Fruit fly (Drosophila melanogaster) whole organism, wandering third instar larva: ENCODE results near the gene ArgRS.
A peak's percentile ranks its signal among the peaks of the same experiment; 100 is the strongest.

Experiments used
- Abd-B ChIP-seq: fragments of >200 bp; optimal IDR thresholded peaks from 2 replicates; lab custom pipeline; 2017; ENCODE audit warnings: missing biosample characterization, missing genetic modification characterization
- CG32264 ChIP-seq: fragments of 200-800 bp; sonication (Bioruptor generic); optimal IDR thresholded peaks from 2 replicates; lab custom pipeline; 2016; ENCODE audit warnings: missing biosample characterization, missing genetic modification characterization
- CG9705 ChIP-seq: fragments of 200-800 bp; sonication (Bioruptor generic); optimal IDR thresholded peaks from 2 replicates; lab custom pipeline; 2018; ENCODE audit warnings: missing biosample characterization, mild to moderate bottlenecking, missing genetic modification characterization
- Dfd ChIP-seq: fragments of >200 bp; optimal IDR thresholded peaks from 2 replicates; lab custom pipeline; 2017; ENCODE audit warnings: missing biosample characterization, missing genetic modification characterization
- Dif ChIP-seq: fragments of 200-275, 200-300 bp; sonication (Bioruptor generic); optimal IDR thresholded peaks from 2 replicates; lab custom pipeline; 2018; ENCODE audit warnings: missing biosample characterization, missing genetic modification characterization; ENCODE audit not compliant: partially characterized antibody
- GATAd ChIP-seq: sonication (Bioruptor generic); optimal IDR thresholded peaks from 2 replicates; lab custom pipeline; 2016; ENCODE audit warnings: missing biosample characterization, missing genetic modification characterization
- HLH106 ChIP-seq: fragments of 200-800 bp; optimal IDR thresholded peaks from 3 replicates; lab custom pipeline; 2019; ENCODE audit warnings: missing biosample characterization, mild to moderate bottlenecking, missing genetic modification characterization, moderate library complexity
- Hnf4 ChIP-seq: fragments of 200-800 bp; sonication (Bioruptor generic); optimal IDR thresholded peaks from 2 replicates; lab custom pipeline; 2016; ENCODE audit warnings: missing biosample characterization, mild to moderate bottlenecking, missing genetic modification characterization
- Jra ChIP-seq: sonication (Bioruptor generic); optimal IDR thresholded peaks from 2 replicates; lab custom pipeline; 2016; ENCODE audit warnings: missing biosample characterization, missing genetic modification characterization
- Mio ChIP-seq: sonication (Bioruptor generic); optimal IDR thresholded peaks from 2 replicates; lab custom pipeline; 2016; ENCODE audit warnings: missing biosample characterization, missing genetic modification characterization
- Myc ChIP-seq: fragments of >200 bp; optimal IDR thresholded peaks from 2 replicates; lab custom pipeline; 2017
- N ChIP-seq: fragments of >200 bp; optimal IDR thresholded peaks from 2 replicates; lab custom pipeline; 2018; ENCODE audit warnings: missing biosample characterization, missing external identifiers, missing genetic modification characterization
- OdsH ChIP-seq: fragments of 200-800 bp; sonication (Bioruptor generic); optimal IDR thresholded peaks from 2 replicates; lab custom pipeline; 2016; ENCODE audit warnings: missing biosample characterization, mild to moderate bottlenecking, missing genetic modification characterization
- Rel ChIP-seq, 2 experiments: fragments of 200-800 bp; sonication (Bioruptor generic) in 1 of 2; optimal IDR thresholded peaks; 2 replicates in 1 of 2; 3 replicates in 1 of 2; lab custom pipeline; 2016 to 2019; ENCODE audit warnings: mild to moderate bottlenecking in 2 of 2, missing biosample characterization in 2 of 2, missing genetic modification characterization in 2 of 2, moderate library complexity in 1 of 2
- Sp1 ChIP-seq: fragments of 200-800 bp; sonication (Bioruptor generic); optimal IDR thresholded peaks from 3 replicates; lab custom pipeline; 2019; ENCODE audit warnings: missing biosample characterization, mild to moderate bottlenecking, missing genetic modification characterization, moderate library complexity
- Vsx2 ChIP-seq: fragments of 200-300, 225-300 bp; sonication (Bioruptor generic); optimal IDR thresholded peaks from 2 replicates; lab custom pipeline; 2018; ENCODE audit warnings: missing biosample characterization, missing genetic modification characterization; ENCODE audit not compliant: partially characterized antibody
- brk ChIP-seq: fragments of 200-800 bp; sonication (Bioruptor generic); optimal IDR thresholded peaks from 2 replicates; lab custom pipeline; 2016; ENCODE audit warnings: missing biosample characterization, mild to moderate bottlenecking, missing genetic modification characterization
- dl ChIP-seq, 2 experiments: fragments of 175-275, 200-275 bp in 1 of 2; fragments of 200-275 bp in 1 of 2; sonication (Bioruptor generic); optimal IDR thresholded peaks; lab custom pipeline; 2018; ENCODE audit warnings: mild to moderate bottlenecking in 2 of 2, missing biosample characterization in 2 of 2, missing genetic modification characterization in 2 of 2, moderate library complexity in 2 of 2; ENCODE audit not compliant: partially characterized antibody in 2 of 2, insufficient read depth in 1 of 2
- dmrt93B ChIP-seq: fragments of 200-800 bp; sonication (Bioruptor generic); optimal IDR thresholded peaks from 2 replicates; lab custom pipeline; 2018; ENCODE audit warnings: missing biosample characterization, mild to moderate bottlenecking, missing genetic modification characterization
- ey ChIP-seq: fragments of 200-800 bp; sonication (Bioruptor generic); optimal IDR thresholded peaks from 2 replicates; lab custom pipeline; 2016; ENCODE audit warnings: missing biosample characterization, missing genetic modification characterization
- foxo ChIP-seq, 2 experiments: fragments of 200-800 bp; sonication (Bioruptor generic); optimal IDR thresholded peaks; 2 replicates in 1 of 2; 3 replicates in 1 of 2; lab custom pipeline; 2016 to 2017; ENCODE audit warnings: missing biosample characterization in 2 of 2, missing genetic modification characterization in 2 of 2
- h ChIP-seq: fragments of 200-800 bp; sonication (Bioruptor generic); optimal IDR thresholded peaks from 3 replicates; lab custom pipeline; 2016; ENCODE audit warnings: missing biosample characterization, mild to moderate bottlenecking, missing genetic modification characterization
- jim ChIP-seq: fragments of 175-275, 200-325 bp; sonication (Bioruptor generic); optimal IDR thresholded peaks from 2 replicates; lab custom pipeline; 2016; ENCODE audit warnings: missing biosample characterization, mild to moderate bottlenecking, missing genetic modification characterization
- pan ChIP-seq: fragments of >200 bp; optimal IDR thresholded peaks from 2 replicates; lab custom pipeline; 2017
- psq ChIP-seq: fragments of 200-800 bp; sonication (Bioruptor generic); optimal IDR thresholded peaks from 3 replicates; lab custom pipeline; 2017; ENCODE audit warnings: missing biosample characterization, mild to moderate bottlenecking, missing genetic modification characterization, moderate library complexity
- sv ChIP-seq: fragments of 200-800 bp; sonication (Bioruptor generic); optimal IDR thresholded peaks from 3 replicates; lab custom pipeline; 2016; ENCODE audit warnings: missing biosample characterization, missing genetic modification characterization
- tai ChIP-seq: sonication (Bioruptor generic); optimal IDR thresholded peaks from 2 replicates; lab custom pipeline; 2016; ENCODE audit warnings: missing biosample characterization, missing genetic modification characterization
- usp ChIP-seq: fragments of >200 bp; optimal IDR thresholded peaks from 2 replicates; lab custom pipeline; 2017; ENCODE audit warnings: missing biosample characterization, missing genetic modification characterization
- woc ChIP-seq: sonication (Bioruptor generic); optimal IDR thresholded peaks from 2 replicates; lab custom pipeline; 2016; ENCODE audit warnings: missing biosample characterization, mild to moderate bottlenecking, missing genetic modification characterization

Gene ArgRS

dm6 chrX:15833957-15834356, 10.0 kb downstream of the ArgRS start:
- TF ChIP-seq usp (no peak), Hnf4 (GFP tag; lab: Kevin White, UChicago) (no peak), Dif (GFP tag; lab: Kevin White, UChicago) (no peak), Myc (no peak), woc (no peak), dmrt93B (GFP tag; lab: Kevin White, UChicago) (no peak), dl (GFP tag; optimal IDR thresholded peaks at IDR 0.05; lab: Kevin White, UChicago; ENCODE audit: insufficient read depth in 1 of 2, partially characterized antibody in 2 of 2) (no peak), Mio (GFP tag; lab: Kevin White, UChicago) (no peak), jim (GFP tag; lab: Kevin White, UChicago) (no peak)
- TF ChIP-seq, all 38 proteins: peak for 0

DNA sequence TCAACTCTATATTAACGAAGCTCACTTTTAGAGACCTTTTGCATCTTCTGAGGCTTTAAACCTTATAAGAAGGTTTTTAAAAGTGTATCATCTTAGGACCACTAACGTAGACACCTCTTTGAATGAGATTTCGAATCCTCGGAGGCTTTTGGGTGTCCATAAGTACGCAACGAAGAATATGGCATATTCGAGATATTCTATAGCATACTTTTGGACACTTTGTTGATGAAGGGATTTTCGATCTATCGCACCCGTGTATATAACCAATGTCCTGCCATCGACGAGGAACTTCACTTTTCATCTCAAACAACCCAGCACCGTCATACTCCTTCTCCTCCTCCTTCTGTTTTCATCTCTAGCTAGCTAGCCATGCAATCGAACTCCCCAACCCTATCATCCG, 21.6 kb downstream of the ArgRS start:
- TF ChIP-seq brk (GFP tag; lab: Kevin White, UChicago): no peak
- TF ChIP-seq Rel (GFP tag; optimal IDR thresholded peaks at IDR 0.05; lab: Kevin White, UChicago): no peak
- no peak for TF ChIP-seq Rel (tag; optimal IDR thresholded peaks at IDR 0.05; lab: Kevin White, UChicago)
- no peak for TF ChIP-seq Mio (GFP tag; lab: Kevin White, UChicago)
- TF ChIP-seq OdsH (GFP tag; lab: Kevin White, UChicago): no peak
- TF ChIP-seq Sp1 (GFP tag; lab: Kevin White, UChicago): no peak

DNA sequence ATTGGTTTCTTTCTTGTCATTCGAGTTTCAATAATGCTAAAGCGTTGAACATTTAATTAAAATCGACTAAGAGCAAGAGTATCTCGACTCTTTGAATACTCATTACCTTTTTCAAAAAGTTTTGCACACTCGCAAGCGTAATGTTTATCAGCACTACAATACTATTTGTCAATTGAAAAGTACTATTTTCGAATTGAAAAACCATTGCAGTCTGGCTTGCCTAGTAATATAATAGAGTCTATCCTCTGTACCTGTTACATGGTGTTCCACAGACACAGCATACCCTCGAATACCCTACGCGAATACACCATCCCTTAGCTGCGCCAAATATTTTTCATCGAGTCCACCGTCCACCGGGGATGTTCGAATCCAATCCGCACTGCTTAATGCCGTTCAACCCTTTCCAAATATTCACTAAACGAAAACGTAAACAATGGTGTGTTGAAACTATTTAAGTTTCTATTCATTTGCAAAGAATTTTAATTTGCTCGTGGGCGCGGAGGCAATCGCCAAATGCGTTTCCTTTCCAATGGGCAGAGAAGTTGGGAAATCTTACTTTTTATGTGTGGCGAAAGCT, 25.2 kb downstream of the ArgRS start:
- TF ChIP-seq Rel (GFP tag; optimal IDR thresholded peaks at IDR 0.05; lab: Kevin White, UChicago) (no peak), Rel (tag; optimal IDR thresholded peaks at IDR 0.05; lab: Kevin White, UChicago) (no peak), jim (GFP tag; lab: Kevin White, UChicago) (no peak), CG9705 (GFP tag; lab: Kevin White, UChicago) (no peak), sv (no peak), dmrt93B (GFP tag; lab: Kevin White, UChicago) (no peak), Dif (GFP tag; lab: Kevin White, UChicago) (no peak), foxo (GFP tag; optimal IDR thresholded peaks at IDR 0.05; lab: Kevin White, UChicago) (peak in 1 of 2 experiments; percentile 20), tai (GFP tag; lab: Kevin White, UChicago) (no peak), woc (peak; percentile 34), GATAd (GFP tag; lab: Kevin White, UChicago) (no peak), Hnf4 (GFP tag; lab: Kevin White, UChicago) (no peak), HLH106 (tag; lab: Kevin White, UChicago) (peak; percentile 5), usp (no peak), Jra (GFP tag; lab: Kevin White, UChicago) (no peak), h (no peak)
- TF ChIP-seq, all 38 proteins: peak for 3

dm6 chrX:15817823-15818222, 26.1 kb downstream of the ArgRS start:
- TF ChIP-seq CG9705 (GFP tag; lab: Kevin White, UChicago) (no peak), Abd-B (GFP tag; lab: Kevin White, UChicago) (no peak), pan (no peak), Vsx2 (GFP tag; lab: Kevin White, UChicago) (no peak), Hnf4 (GFP tag; lab: Kevin White, UChicago) (no peak), CG32264 (GFP tag; lab: Kevin White, UChicago) (no peak), dmrt93B (GFP tag; lab: Kevin White, UChicago) (no peak), Sp1 (GFP tag; lab: Kevin White, UChicago) (no peak), dl (GFP tag; optimal IDR thresholded peaks at IDR 0.05; lab: Kevin White, UChicago; ENCODE audit: insufficient read depth in 1 of 2, partially characterized antibody in 2 of 2) (no peak), psq (no peak), Dif (GFP tag; lab: Kevin White, UChicago) (no peak), GATAd (GFP tag; lab: Kevin White, UChicago) (no peak)

DNA sequence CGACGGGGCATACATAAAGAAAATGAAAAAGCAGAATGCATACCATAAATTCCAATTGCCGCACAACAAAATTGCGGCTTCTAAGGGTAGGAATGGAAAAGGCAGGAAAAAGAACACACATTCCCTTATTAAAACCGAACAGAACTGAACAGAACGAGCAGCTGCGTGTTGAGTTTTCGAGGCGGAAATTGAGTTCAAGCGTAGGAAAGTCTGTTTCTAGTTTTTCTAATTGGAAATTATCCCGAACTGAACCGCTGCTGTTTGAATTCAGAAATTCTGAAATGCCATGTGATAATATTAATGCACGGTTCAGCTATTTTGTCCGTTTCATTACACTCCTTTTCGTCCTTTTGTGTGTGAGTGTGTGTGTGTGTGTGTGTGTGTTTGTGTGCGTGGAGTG, 27.0 kb downstream of the ArgRS start:
- no peak for TF ChIP-seq Myc
- TF ChIP-seq Dfd (GFP tag; lab: Kevin White, UChicago): peak; percentile 36

- TF ChIP-seq Myc: no peak
- TF ChIP-seq dl (GFP tag; optimal IDR thresholded peaks at IDR 0.05; lab: Kevin White, UChicago; ENCODE audit: insufficient read depth in 1 of 2, partially characterized antibody in 2 of 2): no peak
- TF ChIP-seq ey (GFP tag; lab: Kevin White, UChicago): no peak
- no peak for TF ChIP-seq N
- no peak for TF ChIP-seq foxo (GFP tag; optimal IDR thresholded peaks at IDR 0.05; lab: Kevin White, UChicago)
- TF ChIP-seq dmrt93B (GFP tag; lab: Kevin White, UChicago): no peak
- no peak for TF ChIP-seq Abd-B (GFP tag; lab: Kevin White, UChicago)
Measured at dm6 chrX:15816127-15816526, 27.8 kb downstream of the ArgRS start.
